Fruit fly (Drosophila melanogaster): ENCODE data around the gene CG5555.
A peak's percentile ranks its signal among the peaks of the same experiment; 100 is the strongest.

CG5555 gene

dm6 chr3R:19162135-19162616 lies 18.2 kb downstream of the CG5555 start, which contains the start of the genes CG42359 and Nsun5 (continued):
- TF ChIP-seq ftz-f1 (GFP tag; optimal IDR thresholded peaks at IDR 0.05) (peak; percentile 98), CG16863 (GFP tag; optimal IDR thresholded peaks at IDR 0.05) (peak; percentile 86), Dbx (GFP tag; IDR thresholded peaks at IDR 0.05) (peak; percentile 94), CG5953 (GFP tag; IDR thresholded peaks at IDR 0.05) (peak; percentile 51; the same call in 1 of the 2 replicates), zfh2 (GFP tag; optimal IDR thresholded peaks at IDR 0.05) (peak; percentile 92), fu2 (GFP tag; optimal IDR thresholded peaks at IDR 0.05) (peak; percentile 90), NC2β (GFP tag; optimal IDR thresholded peaks at IDR 0.05) (peak; percentile 91), ase (GFP tag; IDR thresholded peaks at IDR 0.05) (peak; percentile 86), CG17912 (GFP tag; optimal IDR thresholded peaks at IDR 0.05) (peak; percentile 37), chn (GFP tag; optimal IDR thresholded peaks at IDR 0.05) (peak; percentile 94), Awh (GFP tag; IDR thresholded peaks at IDR 0.05) (peak; percentile 85), Fer1 (GFP tag; optimal IDR thresholded peaks at IDR 0.05) (peak; percentile 91), MTF-1 (GFP tag; optimal IDR thresholded peaks at IDR 0.05; ENCODE audit: borderline replicate concordance) (peak; percentile 50), CG32532 (GFP tag; IDR thresholded peaks at IDR 0.05) (peak; percentile 92), ind (GFP tag; optimal IDR thresholded peaks at IDR 0.05) (peak; percentile 92), CG11723 (GFP tag; optimal IDR thresholded peaks at IDR 0.05) (peak; percentile 64), ro (GFP tag; IDR thresholded peaks at IDR 0.05) (peak; percentile 54; the same call in 1 of the 2 replicates), CG10274 (GFP tag; optimal IDR thresholded peaks at IDR 0.05) (peak; percentile 63), CG7839 (tag; optimal IDR thresholded peaks at IDR 0.05) (peak; percentile 83), esg (GFP tag; conservative IDR thresholded peaks at IDR 0.05) (peak; percentile 85), CG6272 (GFP tag; IDR thresholded peaks at IDR 0.05) (peak; percentile 82), CG7357 (GFP tag; IDR thresholded peaks at IDR 0.05) (peak; percentile 58; the same call in 1 of the 3 replicates), ac (GFP tag; optimal IDR thresholded peaks at IDR 0.05) (no peak), prd (optimal IDR thresholded peaks at IDR 0.05) (no peak), prd (GFP tag; IDR thresholded peaks at IDR 0.05) (peak; percentile 95), Hr3 (GFP tag; optimal IDR thresholded peaks at IDR 0.05) (peak; percentile 89), CG14667 (GFP tag; IDR thresholded peaks at IDR 0.05) (peak; percentile 87), Med (GFP tag) (peak; percentile 99), CG7372 (GFP tag; IDR thresholded peaks at IDR 0.05) (peak; percentile 86), yki (optimal IDR thresholded peaks at IDR 0.05) (no peak), da (GFP tag; optimal IDR thresholded peaks at IDR 0.05) (peak; percentile 81), knrl (GFP tag; IDR thresholded peaks at IDR 0.05; ENCODE audit: partially characterized antibody) (peak; percentile 92), CG3281 (GFP tag; optimal IDR thresholded peaks at IDR 0.05) (peak; percentile 84), sob (GFP tag; IDR thresholded peaks at IDR 0.05) (peak; percentile 94), CG14860 (GFP tag; IDR thresholded peaks at IDR 0.05; ENCODE audit: partially characterized antibody) (peak; percentile 82), pum (GFP tag; optimal IDR thresholded peaks at IDR 0.05) (peak; percentile 90), dan (GFP tag; IDR thresholded peaks at IDR 0.05) (peak; percentile 79), phol (tag; optimal IDR thresholded peaks at IDR 0.05) (peak; percentile 92), twi (tag; optimal IDR thresholded peaks at IDR 0.05) (peak; percentile 79), hb (GFP tag; IDR thresholded peaks at IDR 0.05; ENCODE audit: partially characterized antibody) (peak; percentile 73), maf-S (GFP tag; optimal IDR thresholded peaks at IDR 0.05) (peak; percentile 80), Optix (GFP tag; IDR thresholded peaks at IDR 0.05) (peak; percentile 78), tna (GFP tag; IDR thresholded peaks at IDR 0.05; ENCODE audit: partially characterized antibody) (peak; percentile 74), so (GFP tag; IDR thresholded peaks at IDR 0.05) (peak; percentile 80), Bgb (GFP tag; IDR thresholded peaks at IDR 0.05; ENCODE audit: partially characterized antibody) (peak; percentile 91), Gsc (GFP tag; IDR thresholded peaks at IDR 0.05) (no peak; the same call in 1 of the 2 replicates), dati (GFP tag; IDR thresholded peaks at IDR 0.05) (peak; percentile 73), Ets65A (GFP tag) (peak; percentile 99), gcm2 (GFP tag; optimal IDR thresholded peaks at IDR 0.05) (peak; percentile 28), CG18011 (GFP tag; optimal IDR thresholded peaks at IDR 0.05) (peak; percentile 81), CG33213 (GFP tag; optimal IDR thresholded peaks at IDR 0.05) (peak; percentile 95), CG10209 (GFP tag; optimal IDR thresholded peaks at IDR 0.05) (peak; percentile 87)
